Worm (Caenorhabditis elegans) whole organism, early embryonic: ENCODE data around the gene fkh-7.

Source experiments
- ama-1 ChIP-seq: fragments of 150-350 bp; optimal IDR thresholded peaks from 2 replicates; lab custom pipeline; 2014
- flt-1 ChIP-seq: fragments of 200-800 bp; sonication (Bioruptor generic); IDR thresholded peaks from 2 replicates; pipeline ENCODE4 v1.3.6; 2022; ENCODE audit warnings: missing genetic modification characterization, missing compliant biosample characterization
- tbx-37 ChIP-seq: fragments of 200-800 bp; sonication (Bioruptor generic); conservative IDR thresholded peaks from 2 replicates; pipeline ENCODE4 v1.3.6; 2022; ENCODE audit warnings: missing genetic modification reagents, missing genetic modification characterization, missing compliant biosample characterization
- tra-4 ChIP-seq: sonication (generic microtip); optimal IDR thresholded peaks from 2 replicates; lab custom pipeline; 2017; ENCODE audit warnings: missing genetic modification characterization, missing compliant biosample characterization

DNA sequence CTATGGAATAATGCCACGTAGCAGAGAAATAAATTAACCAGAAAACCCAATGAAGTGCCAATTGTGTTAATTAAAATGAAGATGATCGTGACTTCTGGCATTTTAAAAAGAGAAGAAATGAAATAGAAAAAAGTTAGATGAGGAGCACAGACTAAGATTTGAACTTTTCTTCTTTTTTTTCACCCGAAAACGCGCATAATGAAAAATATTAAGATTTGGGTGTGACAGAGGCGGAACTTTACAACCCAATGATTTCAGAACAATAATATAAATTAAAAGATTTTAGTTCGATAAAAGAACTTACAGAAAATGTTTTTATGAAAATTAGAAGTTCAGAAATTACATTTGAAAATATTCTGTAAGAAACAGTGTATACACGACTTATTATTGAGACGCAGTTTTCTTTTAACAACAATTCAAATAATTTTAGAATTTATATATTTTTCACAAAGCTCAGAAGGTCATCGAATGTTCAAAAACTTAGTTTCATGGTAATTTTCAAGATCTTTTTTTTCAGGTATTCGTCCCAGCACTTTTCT lies 61.1 kb downstream of the fkh-7 start, which contains the start of the genes srd-8 and B0547.2:
- no peak for TF ChIP-seq tra-4 (tag; lab: Kevin White, UChicago)
- TF ChIP-seq flt-1 (GFP tag; lab: Robert Waterston, UW), result no peak
- no peak for TF ChIP-seq ama-1 (lab: Kevin White, UChicago)
- no peak for TF ChIP-seq tbx-37 (GFP tag; lab: Robert Waterston, UW)
